Fruit fly (Drosophila melanogaster) whole organism, embryonic: ENCODE data around the gene CG32301.

Source experiments
- Bgb ChIP-seq: fragments of 200-800 bp; sonication (Bioruptor generic); IDR thresholded peaks from 2 replicates; pipeline ENCODE4 v1.3.6; 2022; ENCODE audit warnings: missing biosample characterization, missing genetic modification characterization; ENCODE audit not compliant: partially characterized antibody
- CG10321 ChIP-seq: fragments of 200-800 bp; sonication (Bioruptor generic); IDR thresholded peaks from 2 replicates; pipeline ENCODE4 v1.3.6; 2022; ENCODE audit warnings: missing biosample characterization, missing genetic modification characterization
- CG10979 ChIP-seq: fragments of 200-800 bp; sonication (Bioruptor generic); optimal IDR thresholded peaks from 2 replicates; lab custom pipeline; 2018; ENCODE audit warnings: missing biosample characterization, mild to moderate bottlenecking, missing genetic modification characterization, moderate library complexity
- CG12391 ChIP-seq: fragments of 200-800 bp; sonication (Bioruptor generic); optimal IDR thresholded peaks from 3 replicates; lab custom pipeline; 2018; ENCODE audit warnings: missing biosample characterization, mild to moderate bottlenecking, missing genetic modification characterization, moderate library complexity
- CG13287 ChIP-seq: fragments of 200-800 bp; sonication (Bioruptor generic); IDR thresholded peaks from 2 replicates; pipeline ENCODE4 v1.3.6; 2022; ENCODE audit warnings: missing biosample characterization, missing genetic modification characterization; ENCODE audit not compliant: partially characterized antibody
- CG13775 ChIP-seq: fragments of 200-800 bp; sonication (Bioruptor generic); optimal IDR thresholded peaks from 3 replicates; lab custom pipeline; 2017; ENCODE audit warnings: missing biosample characterization, mild to moderate bottlenecking, missing genetic modification characterization
- CG18619 ChIP-seq: fragments of 200-800 bp; sonication (Bioruptor generic); optimal IDR thresholded peaks from 3 replicates; lab custom pipeline; 2017; ENCODE audit warnings: missing biosample characterization, mild to moderate bottlenecking, missing genetic modification characterization
- CG2712 ChIP-seq: fragments of 200-800 bp; optimal IDR thresholded peaks from 3 replicates; lab custom pipeline; 2019; ENCODE audit warnings: missing biosample characterization, mild to moderate bottlenecking, missing genetic modification characterization, moderate library complexity
- CG3407 ChIP-seq: fragments of 200-800 bp; sonication (Bioruptor generic); optimal IDR thresholded peaks from 2 replicates; lab custom pipeline; 2018; ENCODE audit warnings: missing biosample characterization, mild to moderate bottlenecking, missing genetic modification characterization
- CG34224 ChIP-seq: fragments of 200-800 bp; sonication (Bioruptor generic); IDR thresholded peaks from 3 replicates; pipeline ENCODE4 v1.3.6; 2022; ENCODE audit warnings: missing biosample characterization, missing genetic modification characterization; ENCODE audit not compliant: partially characterized antibody
- CG5245 ChIP-seq: fragments of 200-800 bp; sonication (Bioruptor generic); optimal IDR thresholded peaks from 3 replicates; lab custom pipeline; 2016; ENCODE audit warnings: missing biosample characterization, missing genetic modification characterization
- CG7556 ChIP-seq: fragments of 200-800 bp; sonication (Bioruptor generic); optimal IDR thresholded peaks from 2 replicates; lab custom pipeline; 2017; ENCODE audit warnings: missing biosample characterization, mild to moderate bottlenecking, missing genetic modification characterization
- CG7745 ChIP-seq: fragments of 200-800 bp; sonication (Bioruptor generic); optimal IDR thresholded peaks from 2 replicates; lab custom pipeline; 2018; ENCODE audit warnings: missing biosample characterization, mild to moderate bottlenecking, missing genetic modification characterization, moderate library complexity
- CG9797 ChIP-seq: fragments of 200-800 bp; sonication (Bioruptor generic); optimal IDR thresholded peaks from 3 replicates; lab custom pipeline; 2018; ENCODE audit warnings: missing biosample characterization, mild to moderate bottlenecking, missing genetic modification characterization
- CoRest ChIP-seq: fragments of 200-800 bp; sonication (Bioruptor generic); optimal IDR thresholded peaks from 3 replicates; lab custom pipeline; 2018; ENCODE audit warnings: missing biosample characterization, mild to moderate bottlenecking, missing genetic modification characterization, moderate library complexity
- D19B ChIP-seq: fragments of 200-800 bp; sonication (Bioruptor generic); optimal IDR thresholded peaks from 2 replicates; lab custom pipeline; 2017; ENCODE audit warnings: missing biosample characterization, mild to moderate bottlenecking, missing genetic modification characterization
- Dfd ChIP-seq, 2 experiments: fragments of >200 bp; optimal IDR thresholded peaks; 2 replicates each; lab custom pipeline; 2017; ENCODE audit warnings: missing biosample characterization in 2 of 2, missing genetic modification characterization in 2 of 2
- Doc3 ChIP-seq: fragments of 200-800 bp; sonication (Bioruptor generic); IDR thresholded peaks from 3 replicates; pipeline ENCODE4 v1.3.6; 2022; ENCODE audit warnings: missing biosample characterization, missing genetic modification characterization; ENCODE audit not compliant: partially characterized antibody
- Dp ChIP-seq: fragments of 200-800 bp; sonication (Bioruptor generic); optimal IDR thresholded peaks from 2 replicates; lab custom pipeline; 2018; ENCODE audit warnings: missing biosample characterization, mild to moderate bottlenecking, missing genetic modification characterization, moderate library complexity
- H2.0 ChIP-seq: fragments of 200-800 bp; sonication (Bioruptor generic); IDR thresholded peaks from 2 replicates; pipeline ENCODE4 v1.3.6; 2022; ENCODE audit warnings: missing biosample characterization, missing genetic modification characterization
- HmgZ ChIP-seq: fragments of 200-800 bp; sonication (Bioruptor generic); optimal IDR thresholded peaks from 2 replicates; lab custom pipeline; 2018; ENCODE audit warnings: missing biosample characterization, mild to moderate bottlenecking, missing genetic modification characterization
- Hr78 ChIP-seq, 2 experiments: fragments of 200-800 bp in 1 of 2; fragments of >200 bp in 1 of 2; sonication (Bioruptor generic) in 1 of 2; optimal IDR thresholded peaks; 2 replicates each; lab custom pipeline; 2017 to 2019; ENCODE audit warnings: missing biosample characterization in 2 of 2, missing genetic modification characterization in 2 of 2, mild to moderate bottlenecking in 1 of 2, moderate library complexity in 1 of 2
- Lpt ChIP-seq: fragments of >200 bp; optimal IDR thresholded peaks from 2 replicates; lab custom pipeline; 2018; ENCODE audit warnings: missing biosample characterization, missing genetic modification characterization
- MTF-1 ChIP-seq: fragments of 200-800 bp; sonication (Bioruptor generic); optimal IDR thresholded peaks from 2 replicates; lab custom pipeline; 2018; ENCODE audit warnings: missing biosample characterization, mild to moderate bottlenecking, missing genetic modification characterization, borderline replicate concordance
- Sox102F ChIP-seq: fragments of 200-800 bp; sonication (Bioruptor generic); optimal IDR thresholded peaks from 2 replicates; lab custom pipeline; 2018; ENCODE audit warnings: missing biosample characterization, mild to moderate bottlenecking, missing genetic modification characterization, moderate library complexity
- Trl ChIP-seq, 3 experiments: fragments of >200 bp in 2 of 3; fragments of 200-800 bp in 1 of 3; sonication (Bioruptor generic) in 1 of 3; optimal IDR thresholded peaks; 2 replicates in 1 of 3; 3 replicates in 2 of 3; lab custom pipeline; 2016 to 2017; ENCODE audit warnings: missing biosample characterization in 1 of 3, missing genetic modification characterization in 1 of 3
- al ChIP-seq: fragments of 200-800 bp; sonication (Bioruptor generic); IDR thresholded peaks from 2 replicates; pipeline ENCODE4 v1.3.6; 2022; ENCODE audit warnings: missing biosample characterization, missing genetic modification characterization
- amos ChIP-seq: fragments of 200-800 bp; sonication (Bioruptor generic); IDR thresholded peaks from 2 replicates; pipeline ENCODE4 v1.3.6; 2022; ENCODE audit warnings: missing biosample characterization, missing genetic modification characterization; ENCODE audit not compliant: partially characterized antibody
- bcd ChIP-seq: fragments of 200-800 bp; sonication (Bioruptor generic); optimal IDR thresholded peaks from 2 replicates; lab custom pipeline; 2017; ENCODE audit warnings: missing biosample characterization, mild to moderate bottlenecking, missing genetic modification characterization
- bigmax ChIP-seq: fragments of 200-800 bp; sonication (Bioruptor generic); optimal IDR thresholded peaks from 2 replicates; lab custom pipeline; 2018; ENCODE audit warnings: missing biosample characterization, mild to moderate bottlenecking, missing genetic modification characterization
- cas ChIP-seq: fragments of 200-800 bp; sonication (Bioruptor generic); IDR thresholded peaks from 2 replicates; pipeline ENCODE4 v1.3.6; 2022; ENCODE audit warnings: missing biosample characterization, missing genetic modification characterization
- croc ChIP-seq: fragments of 200-800 bp; sonication (Bioruptor generic); conservative IDR thresholded peaks from 3 replicates; pipeline ENCODE4 v1.3.6; 2022; ENCODE audit warnings: missing biosample characterization, missing genetic modification characterization
- cwo ChIP-seq: fragments of 200-800 bp; sonication (Bioruptor generic); optimal IDR thresholded peaks from 3 replicates; lab custom pipeline; 2017; ENCODE audit warnings: missing biosample characterization, missing genetic modification characterization, mild to moderate bottlenecking, moderate library complexity, missing genetic modification reagents
- fu2 ChIP-seq: fragments of 200-800 bp; sonication (Bioruptor generic); optimal IDR thresholded peaks from 2 replicates; lab custom pipeline; 2016; ENCODE audit warnings: missing biosample characterization, missing genetic modification characterization
- gfzf ChIP-seq: fragments of 200-800 bp; sonication (Bioruptor generic); optimal IDR thresholded peaks from 2 replicates; lab custom pipeline; 2016; ENCODE audit warnings: missing biosample characterization, mild to moderate bottlenecking, missing genetic modification characterization, moderate library complexity
- grn ChIP-seq: fragments of 200-800 bp; sonication (Bioruptor generic); optimal IDR thresholded peaks from 3 replicates; lab custom pipeline; 2017; ENCODE audit warnings: missing biosample characterization, missing genetic modification characterization
- hbn ChIP-seq: fragments of 200-800 bp; sonication (Bioruptor generic); IDR thresholded peaks from 2 replicates; pipeline ENCODE4 v1.3.6; 2022; ENCODE audit warnings: missing biosample characterization, missing genetic modification characterization; ENCODE audit not compliant: partially characterized antibody
- hkb ChIP-seq, 2 experiments: fragments of 200-800 bp in 1 of 2; fragments of >200 bp in 1 of 2; sonication (Bioruptor generic) in 1 of 2; IDR thresholded peaks in 1 of 2; optimal IDR thresholded peaks in 1 of 2; 2 replicates each; pipeline versions ENCODE4 v1.3.6 to Lab custom; 2017 to 2022; ENCODE audit warnings: missing biosample characterization in 1 of 2, missing genetic modification characterization in 1 of 2
- jumu ChIP-seq: fragments of 200-800 bp; sonication (Bioruptor generic); optimal IDR thresholded peaks from 3 replicates; lab custom pipeline; 2016; ENCODE audit warnings: missing biosample characterization, missing genetic modification characterization
- kah ChIP-seq: fragments of 200-800 bp; sonication (Bioruptor generic); optimal IDR thresholded peaks from 2 replicates; lab custom pipeline; 2018; ENCODE audit warnings: missing biosample characterization, mild to moderate bottlenecking, missing genetic modification characterization
- nom ChIP-seq: fragments of 200-800 bp; sonication (Bioruptor generic); optimal IDR thresholded peaks from 2 replicates; lab custom pipeline; 2017; ENCODE audit warnings: missing biosample characterization, missing genetic modification characterization, mild to moderate bottlenecking, moderate library complexity, missing genetic modification reagents
- onecut ChIP-seq: fragments of 200-800 bp; sonication (Bioruptor generic); IDR thresholded peaks from 2 replicates; pipeline ENCODE4 v1.3.6; 2022; ENCODE audit warnings: missing biosample characterization, missing genetic modification characterization
- p53 ChIP-seq: fragments of 200-800 bp; sonication (Bioruptor generic); optimal IDR thresholded peaks from 2 replicates; lab custom pipeline; 2016; ENCODE audit warnings: missing biosample characterization, missing genetic modification characterization
- pzg ChIP-seq: fragments of 200-800 bp; sonication (Bioruptor generic); optimal IDR thresholded peaks from 3 replicates; lab custom pipeline; 2018; ENCODE audit warnings: missing biosample characterization, mild to moderate bottlenecking, missing genetic modification characterization, moderate library complexity
- trem ChIP-seq: fragments of 200-800 bp; optimal IDR thresholded peaks from 3 replicates; lab custom pipeline; 2019; ENCODE audit warnings: missing biosample characterization, mild to moderate bottlenecking, missing genetic modification characterization, moderate library complexity
- wdn ChIP-seq: fragments of 200-800 bp; sonication (Bioruptor generic); IDR thresholded peaks from 2 replicates; pipeline ENCODE4 v1.3.6; 2022; ENCODE audit warnings: missing biosample characterization, missing genetic modification characterization
- yki ChIP-seq: fragments of >200 bp; optimal IDR thresholded peaks from 3 replicates; lab custom pipeline; 2018

The CG32301 gene

DNA sequence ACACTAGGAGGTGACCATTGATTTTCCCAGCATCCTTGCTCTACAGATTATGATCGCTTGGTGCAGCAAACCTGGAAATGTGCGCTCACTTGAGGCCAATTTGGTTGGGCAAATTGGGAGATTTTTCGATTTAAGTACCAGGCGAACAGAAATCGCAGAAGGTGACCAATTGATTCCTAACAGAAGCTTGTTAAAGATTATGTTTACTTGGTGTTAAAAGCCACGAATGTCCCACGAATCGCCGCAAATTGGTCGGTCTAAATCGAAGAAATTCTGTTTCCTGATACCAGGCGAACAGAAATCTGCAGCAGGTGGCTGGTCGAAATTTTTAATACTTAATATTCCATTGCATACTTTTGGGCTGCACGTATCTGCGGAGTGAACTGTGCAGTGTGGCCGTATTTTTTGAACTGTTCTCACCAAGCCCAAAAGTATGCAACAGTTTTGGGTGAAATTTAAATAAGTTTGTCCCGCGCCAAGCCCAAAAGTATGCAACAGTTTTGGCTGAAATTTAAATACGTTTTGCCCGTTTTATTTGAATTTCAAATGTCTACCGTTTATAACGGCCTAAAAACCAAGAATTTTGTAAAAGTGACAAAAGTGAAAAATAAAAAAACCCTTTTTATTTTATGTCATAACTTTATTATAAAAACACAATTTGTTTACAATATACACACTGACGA, at the start of gene CG32301 (continued):
- TF ChIP-seq amos (GFP tag; lab: Robert Waterston, UW) (peak; percentile 32; the same call in 1 of the 2 replicates), Lpt (no peak), CG2712 (tag; lab: Kevin White, UChicago) (no peak), Dp (GFP tag; lab: Kevin White, UChicago) (peak; percentile 45), hbn (peak; percentile 33; the same call in 1 of the 2 replicates), D19B (GFP tag; lab: Kevin White, UChicago) (no peak), CG9797 (peak; percentile 67), CG10979 (tag; lab: Kevin White, UChicago) (no peak), CG18619 (GFP tag; lab: Kevin White, UChicago) (no peak), Trl (optimal IDR thresholded peaks at IDR 0.05; lab: Kevin White, UChicago) (no peak), Trl (GFP tag; optimal IDR thresholded peaks at IDR 0.05; lab: Kevin White, UChicago) (no peak), pzg (GFP tag; lab: Kevin White, UChicago) (peak; percentile 3), CG3407 (GFP tag; lab: Kevin White, UChicago) (no peak), croc (GFP tag; lab: Robert Waterston, UW) (no peak), CG34224 (GFP tag; lab: Robert Waterston, UW) (peak; percentile 48; the same call in 2 of the 3 replicates), cas (GFP tag; lab: Robert Waterston, UW) (no peak), yki (lab: Kevin White, UChicago) (no peak), gfzf (GFP tag; lab: Kevin White, UChicago) (peak; percentile 42), CG7745 (tag; lab: Kevin White, UChicago) (no peak), hkb (optimal IDR thresholded peaks at IDR 0.05; lab: Kevin White, UChicago) (peak; percentile 80), hkb (GFP tag; IDR thresholded peaks at IDR 0.05; lab: Robert Waterston, UW) (no peak), al (GFP tag; lab: Robert Waterston, UW) (no peak), Sox102F (GFP tag; lab: Kevin White, UChicago) (no peak), Bgb (GFP tag; lab: Robert Waterston, UW) (peak; percentile 42; the same call in 1 of the 2 replicates), CG10321 (GFP tag; lab: Robert Waterston, UW) (no peak), Doc3 (GFP tag; lab: Robert Waterston, UW) (no peak; the same call in 2 of the 3 replicates), Dfd (GFP tag; optimal IDR thresholded peaks at IDR 0.05; lab: Kevin White, UChicago) (no peak), bcd (no peak), CG13775 (no peak), cwo (no peak), grn (no peak), MTF-1 (GFP tag; lab: Kevin White, UChicago) (no peak), CG7556 (GFP tag; lab: Kevin White, UChicago) (no peak), CG5245 (GFP tag; lab: Kevin White, UChicago) (no peak), CG13287 (GFP tag; lab: Robert Waterston, UW) (peak; percentile 66), p53 (GFP tag; lab: Kevin White, UChicago) (no peak), wdn (no peak), onecut (GFP tag; lab: Robert Waterston, UW) (peak; percentile 43), fu2 (GFP tag; lab: Kevin White, UChicago) (no peak), jumu (no peak), bigmax (GFP tag; lab: Kevin White, UChicago) (no peak), CG12391 (tag; lab: Kevin White, UChicago) (no peak), trem (tag; lab: Kevin White, UChicago) (peak; percentile 6), Hr78 (GFP tag; optimal IDR thresholded peaks at IDR 0.05; lab: Kevin White, UChicago) (peak in 1 of 2 experiments; percentile 41), kah (peak; percentile 52), nom (no peak), H2.0 (GFP tag; lab: Robert Waterston, UW) (no peak), HmgZ (tag; lab: Kevin White, UChicago) (peak; percentile 30), CoRest (peak; percentile 27)
